Worm (Caenorhabditis elegans): ENCODE data around the gene fan-1.
A peak's percentile ranks its signal among the peaks of the same experiment; 100 is the strongest.

The fan-1 gene

DNA sequence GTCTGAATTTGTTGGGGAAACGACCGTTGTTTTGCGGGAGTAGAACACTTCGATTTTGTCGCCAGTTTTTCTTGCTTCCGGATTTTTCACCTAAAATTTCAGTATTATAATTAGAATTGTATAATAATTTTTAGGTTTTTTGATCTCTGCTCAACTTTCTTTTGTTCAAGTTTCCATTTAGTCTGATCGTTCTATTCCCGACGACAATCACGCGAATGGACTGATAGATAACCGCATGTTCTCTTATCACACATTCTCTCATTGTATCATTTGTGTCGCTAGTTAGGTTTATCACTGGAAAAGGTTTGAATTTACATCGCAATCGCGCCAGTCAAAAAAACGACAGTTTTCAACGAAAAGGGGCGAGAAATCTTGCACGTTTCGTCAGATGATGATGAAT lies 6.4 kb downstream of the fan-1 start (continued):
- TF ChIP-seq zfp-3 (GFP tag; conservative IDR thresholded peaks at IDR 0.05) (no peak), ZK337.2 (GFP tag; IDR thresholded peaks at IDR 0.05) (no peak), mes-2 (tag; optimal IDR thresholded peaks at IDR 0.05; ENCODE audit: poor library complexity, severe bottlenecking) (peak; percentile 66), Y48G9A.11 (GFP tag; IDR thresholded peaks at IDR 0.05) (no peak), mdt-29 (GFP tag; IDR thresholded peaks at IDR 0.05) (no peak), attf-4 (tag; optimal IDR thresholded peaks at IDR 0.05) (no peak), hmg-1.1 (GFP tag; IDR thresholded peaks at IDR 0.05) (no peak), cey-2 (tag; optimal IDR thresholded peaks at IDR 0.05; ENCODE audit: borderline replicate concordance, insufficient read depth) (no peak), pqm-1 (tag; optimal IDR thresholded peaks at IDR 0.05) (peak; percentile 95), unc-39 (tag; optimal IDR thresholded peaks at IDR 0.05) (no peak), mdl-1 (tag; optimal IDR thresholded peaks at IDR 0.05) (peak in 1 of 2 experiments; percentile 56), spr-1 (tag; optimal IDR thresholded peaks at IDR 0.05) (no peak), F37D6.2 (tag; optimal IDR thresholded peaks at IDR 0.05) (no peak), hlh-30 (tag; optimal IDR thresholded peaks at IDR 0.05; ENCODE audit: insufficient read depth) (peak; percentile 79), lin-39 (tag; optimal IDR thresholded peaks at IDR 0.05) (no peak), egl-43 (GFP tag; IDR thresholded peaks at IDR 0.05) (no peak), ceh-82 (tag; optimal IDR thresholded peaks at IDR 0.05) (no peak), ces-1 (GFP tag; optimal IDR thresholded peaks at IDR 0.05) (no peak), nhr-42 (GFP tag; IDR thresholded peaks at IDR 0.05) (no peak), ama-1 (optimal IDR thresholded peaks at IDR 0.05) (no peak), D1046.2 (GFP tag; IDR thresholded peaks at IDR 0.05) (no peak), hif-1 (tag; optimal IDR thresholded peaks at IDR 0.05) (no peak), F44E2.7 (GFP tag; IDR thresholded peaks at IDR 0.05) (no peak), Y5F2A.4 (GFP tag; optimal IDR thresholded peaks at IDR 0.05) (no peak), nhr-76 (tag; optimal IDR thresholded peaks at IDR 0.05) (no peak), lim-7 (GFP tag; IDR thresholded peaks at IDR 0.05) (no peak), lsy-2 (tag; optimal IDR thresholded peaks at IDR 0.05) (no peak), ZK546.5 (tag; optimal IDR thresholded peaks at IDR 0.05) (no peak), dmd-9 (GFP tag; IDR thresholded peaks at IDR 0.05) (no peak), ztf-11 (tag; optimal IDR thresholded peaks at IDR 0.05) (no peak), madf-5 (GFP tag; IDR thresholded peaks at IDR 0.05) (no peak), fkh-10 (GFP tag; optimal IDR thresholded peaks at IDR 0.05) (no peak), F26F4.8 (GFP tag; conservative IDR thresholded peaks at IDR 0.05) (no peak), mep-1 (tag; optimal IDR thresholded peaks at IDR 0.05) (no peak), zag-1 (tag; optimal IDR thresholded peaks at IDR 0.05) (no peak), dmd-8 (GFP tag; IDR thresholded peaks at IDR 0.05) (no peak), ctbp-1 (GFP tag; IDR thresholded peaks at IDR 0.05) (no peak), T26A8.4 (GFP tag; IDR thresholded peaks at IDR 0.05) (no peak), dpl-1 (GFP tag; optimal IDR thresholded peaks at IDR 0.05) (no peak), nhr-102 (tag; optimal IDR thresholded peaks at IDR 0.05) (peak; percentile 3), ceh-62 (tag; optimal IDR thresholded peaks at IDR 0.05) (no peak), sdz-12 (GFP tag; optimal IDR thresholded peaks at IDR 0.05) (no peak), daf-12 (tag; optimal IDR thresholded peaks at IDR 0.05) (no peak), lin-15B (tag; optimal IDR thresholded peaks at IDR 0.05) (no peak), lin-1 (GFP tag; IDR thresholded peaks at IDR 0.05) (peak; percentile 50; the same call in 1 of the 2 replicates), aly-2 (tag; optimal IDR thresholded peaks at IDR 0.05) (no peak), tra-1 (GFP tag; IDR thresholded peaks at IDR 0.05) (0 out of 2 replicates have a peak, but pooled peaks have one; percentile 14), nhr-6 (tag; optimal IDR thresholded peaks at IDR 0.05) (no peak), nhr-28 (tag; optimal IDR thresholded peaks at IDR 0.05) (peak; percentile 91), nhr-11 (tag; optimal IDR thresholded peaks at IDR 0.05) (no peak), daf-16 (GFP tag; optimal IDR thresholded peaks at IDR 0.05) (no peak), daf-16 (tag; optimal IDR thresholded peaks at IDR 0.05) (peak; percentile 66), F49E8.2 (tag; optimal IDR thresholded peaks at IDR 0.05; ENCODE audit: borderline replicate concordance) (no peak)

All from whole organism, L4 larva.